Fruit fly (Drosophila melanogaster) whole organism, embryonic: ENCODE data around the gene Sodh1.

Experiments
- B-H2 ChIP-seq: fragments of 200-800 bp; sonication (Bioruptor generic); optimal IDR thresholded peaks from 2 replicates; lab custom pipeline; 2018; ENCODE audit warnings: missing biosample characterization, mild to moderate bottlenecking, missing genetic modification characterization
- BEAF-32 ChIP-seq: fragments of 200-800 bp; sonication (Bioruptor generic); optimal IDR thresholded peaks from 3 replicates; lab custom pipeline; 2017; ENCODE audit warnings: missing biosample characterization, missing genetic modification characterization, mild to moderate bottlenecking, moderate library complexity, missing genetic modification reagents
- Blimp-1 ChIP-seq: fragments of 200-800 bp; sonication (Bioruptor generic); optimal IDR thresholded peaks from 3 replicates; lab custom pipeline; 2018; ENCODE audit warnings: missing biosample characterization, missing genetic modification characterization, mild to moderate bottlenecking, moderate library complexity, missing genetic modification reagents
- CG10979 ChIP-seq: fragments of 200-800 bp; sonication (Bioruptor generic); optimal IDR thresholded peaks from 2 replicates; lab custom pipeline; 2018; ENCODE audit warnings: missing biosample characterization, mild to moderate bottlenecking, missing genetic modification characterization, moderate library complexity
- CG12744 ChIP-seq: fragments of 200-800 bp; sonication (Bioruptor generic); optimal IDR thresholded peaks from 2 replicates; lab custom pipeline; 2016; ENCODE audit warnings: missing biosample characterization, missing genetic modification characterization
- CG14050 ChIP-seq: fragments of 200-800 bp; sonication (Bioruptor generic); IDR thresholded peaks from 3 replicates; pipeline ENCODE4 v1.3.6; 2022; ENCODE audit warnings: missing biosample characterization, missing genetic modification characterization
- CG14860 ChIP-seq: fragments of 200-800 bp; sonication (Bioruptor generic); IDR thresholded peaks from 3 replicates; pipeline ENCODE4 v1.3.6; 2022; ENCODE audit warnings: missing biosample characterization, missing genetic modification characterization; ENCODE audit not compliant: partially characterized antibody
- CG14965 ChIP-seq: fragments of 200-800 bp; sonication (Bioruptor generic); optimal IDR thresholded peaks from 2 replicates; lab custom pipeline; 2016; ENCODE audit warnings: missing biosample characterization, missing genetic modification characterization, borderline replicate concordance
- CG16813 ChIP-seq: fragments of 200-800 bp; sonication (Bioruptor generic); IDR thresholded peaks from 3 replicates; pipeline ENCODE4 v1.3.6; 2022; ENCODE audit warnings: missing biosample characterization, missing genetic modification characterization; ENCODE audit not compliant: partially characterized antibody
- CG17568 ChIP-seq: fragments of 200-800 bp; sonication (Bioruptor generic); optimal IDR thresholded peaks from 2 replicates; lab custom pipeline; 2018; ENCODE audit warnings: missing biosample characterization, mild to moderate bottlenecking, missing genetic modification characterization, moderate library complexity
- CG2120 ChIP-seq: fragments of 200-800 bp; sonication (Bioruptor generic); optimal IDR thresholded peaks from 3 replicates; lab custom pipeline; 2016; ENCODE audit warnings: missing biosample characterization, missing genetic modification characterization
- CG3163 ChIP-seq: fragments of 200-800 bp; sonication (Bioruptor generic); optimal IDR thresholded peaks from 3 replicates; lab custom pipeline; 2016; ENCODE audit warnings: missing biosample characterization, missing genetic modification characterization
- CG4360 ChIP-seq: fragments of 200-800 bp; sonication (Bioruptor generic); IDR thresholded peaks from 2 replicates; pipeline ENCODE4 v1.3.6; 2022; ENCODE audit warnings: missing biosample characterization, missing genetic modification characterization
- CG4854 ChIP-seq: fragments of 200-800 bp; sonication (Bioruptor generic); optimal IDR thresholded peaks from 2 replicates; lab custom pipeline; 2016; ENCODE audit warnings: missing biosample characterization, missing genetic modification characterization, inconsistent platforms
- CG5245 ChIP-seq: fragments of 200-800 bp; sonication (Bioruptor generic); optimal IDR thresholded peaks from 3 replicates; lab custom pipeline; 2016; ENCODE audit warnings: missing biosample characterization, missing genetic modification characterization
- CG7271 ChIP-seq: fragments of 200-800 bp; sonication (Bioruptor generic); optimal IDR thresholded peaks from 2 replicates; lab custom pipeline; 2018; ENCODE audit warnings: missing biosample characterization, mild to moderate bottlenecking, missing genetic modification characterization, moderate library complexity
- CG7928 ChIP-seq: fragments of 200-800 bp; sonication (Bioruptor generic); optimal IDR thresholded peaks from 2 replicates; lab custom pipeline; 2017; ENCODE audit warnings: missing biosample characterization, mild to moderate bottlenecking, missing genetic modification characterization
- CG8388 ChIP-seq: fragments of 200-800 bp; sonication (Bioruptor generic); optimal IDR thresholded peaks from 2 replicates; lab custom pipeline; 2019; ENCODE audit warnings: missing biosample characterization, mild to moderate bottlenecking, missing genetic modification characterization, moderate library complexity
- CG9797 ChIP-seq: fragments of 200-800 bp; sonication (Bioruptor generic); optimal IDR thresholded peaks from 3 replicates; lab custom pipeline; 2018; ENCODE audit warnings: missing biosample characterization, mild to moderate bottlenecking, missing genetic modification characterization
- CG9817 ChIP-seq: fragments of 200-800 bp; sonication (Bioruptor generic); optimal IDR thresholded peaks from 2 replicates; lab custom pipeline; 2018; ENCODE audit warnings: missing biosample characterization, mild to moderate bottlenecking, missing genetic modification characterization, moderate library complexity
- CHES-1-like ChIP-seq: fragments of 200-800 bp; sonication (Bioruptor generic); optimal IDR thresholded peaks from 2 replicates; lab custom pipeline; 2016; ENCODE audit warnings: missing biosample characterization, missing genetic modification characterization
- CkIIα-i1 ChIP-seq: fragments of 200-800 bp; sonication (Bioruptor generic); IDR thresholded peaks from 2 replicates; pipeline ENCODE4 v1.3.6; 2022; ENCODE audit warnings: missing biosample characterization, missing genetic modification characterization
- Deaf1 ChIP-seq: fragments of 200-800 bp; optimal IDR thresholded peaks from 3 replicates; lab custom pipeline; 2019; ENCODE audit warnings: missing biosample characterization, mild to moderate bottlenecking, missing genetic modification characterization, moderate library complexity
- Doc2 ChIP-seq: fragments of 200-800 bp; sonication (Bioruptor generic); IDR thresholded peaks from 2 replicates; pipeline ENCODE4 v1.3.6; 2022; ENCODE audit warnings: missing biosample characterization, missing genetic modification characterization
- E2f2 ChIP-seq: fragments of 200-800 bp; sonication (Bioruptor generic); IDR thresholded peaks from 2 replicates; pipeline ENCODE4 v1.3.6; 2022; ENCODE audit warnings: missing biosample characterization, missing genetic modification characterization
- Fer3 ChIP-seq: fragments of 200-800 bp; sonication (Bioruptor generic); optimal IDR thresholded peaks from 2 replicates; lab custom pipeline; 2018; ENCODE audit warnings: missing biosample characterization, mild to moderate bottlenecking, missing genetic modification characterization, moderate library complexity
- HLH3B ChIP-seq: fragments of 200-800 bp; sonication (Bioruptor generic); IDR thresholded peaks from 2 replicates; pipeline ENCODE4 v1.3.6; 2022; ENCODE audit warnings: missing biosample characterization, missing genetic modification characterization
- HLH4C ChIP-seq: fragments of 200-800 bp; sonication (Bioruptor generic); IDR thresholded peaks from 3 replicates; pipeline ENCODE4 v1.3.6; 2022; ENCODE audit warnings: missing biosample characterization, missing genetic modification characterization; ENCODE audit not compliant: partially characterized antibody
- Kr ChIP-seq: fragments of 200-800 bp; sonication (Bioruptor generic); optimal IDR thresholded peaks from 2 replicates; lab custom pipeline; 2017; ENCODE audit warnings: missing biosample characterization, mild to moderate bottlenecking, missing genetic modification characterization
- Oli ChIP-seq: fragments of 200-800 bp; sonication (Bioruptor generic); optimal IDR thresholded peaks from 2 replicates; lab custom pipeline; 2018; ENCODE audit warnings: missing biosample characterization, mild to moderate bottlenecking, missing genetic modification characterization, moderate library complexity
- Rfx ChIP-seq: fragments of 200-800 bp; sonication (Bioruptor generic); IDR thresholded peaks from 2 replicates; pipeline ENCODE4 v1.3.6; 2022; ENCODE audit warnings: missing biosample characterization, missing genetic modification characterization
- Sin3A ChIP-seq: fragments of >200 bp; optimal IDR thresholded peaks from 2 replicates; lab custom pipeline; 2018
- aop ChIP-seq: fragments of 200-800 bp; sonication (Bioruptor generic); IDR thresholded peaks from 2 replicates; pipeline ENCODE4 v1.3.6; 2022; ENCODE audit warnings: missing biosample characterization, missing genetic modification characterization
- crol ChIP-seq: fragments of 200-800 bp; sonication (Bioruptor generic); IDR thresholded peaks from 2 replicates; pipeline ENCODE4 v1.3.6; 2022; ENCODE audit warnings: missing biosample characterization, missing genetic modification characterization
- dan ChIP-seq: fragments of 200-800 bp; sonication (Bioruptor generic); IDR thresholded peaks from 2 replicates; pipeline ENCODE4 v1.3.6; 2022; ENCODE audit warnings: missing biosample characterization, missing genetic modification characterization
- dm ChIP-seq: fragments of 200-800 bp; sonication (Bioruptor generic); optimal IDR thresholded peaks from 3 replicates; lab custom pipeline; 2016; ENCODE audit warnings: missing biosample characterization, missing genetic modification characterization
- eve ChIP-seq, 2 experiments: fragments of >200 bp; optimal IDR thresholded peaks; 2 replicates each; lab custom pipeline; 2017; ENCODE audit warnings: missing biosample characterization in 2 of 2, missing genetic modification characterization in 2 of 2
- fd96Cb ChIP-seq: fragments of 200-800 bp; sonication (Bioruptor generic); optimal IDR thresholded peaks from 2 replicates; lab custom pipeline; 2018; ENCODE audit warnings: missing biosample characterization, mild to moderate bottlenecking, missing genetic modification characterization, moderate library complexity
- fru ChIP-seq: fragments of >200 bp; optimal IDR thresholded peaks from 2 replicates; lab custom pipeline; 2017
- hth ChIP-seq: fragments of >200 bp; optimal IDR thresholded peaks from 2 replicates; lab custom pipeline; 2017; ENCODE audit warnings: inconsistent platforms
- klu ChIP-seq: fragments of 200-800 bp; sonication (Bioruptor generic); IDR thresholded peaks from 2 replicates; pipeline ENCODE4 v1.3.6; 2022; ENCODE audit warnings: missing biosample characterization, missing genetic modification characterization
- kni ChIP-seq: fragments of 200-800 bp; sonication (Bioruptor generic); optimal IDR thresholded peaks from 3 replicates; lab custom pipeline; 2017; ENCODE audit warnings: mild to moderate bottlenecking, missing biosample characterization, missing genetic modification reagents, missing genetic modification characterization
- lbe ChIP-seq: fragments of 200-800 bp; sonication (Bioruptor generic); optimal IDR thresholded peaks from 2 replicates; lab custom pipeline; 2016; ENCODE audit warnings: missing biosample characterization, mild to moderate bottlenecking, missing genetic modification characterization
- pho ChIP-seq: fragments of 200-800 bp; sonication (Bioruptor generic); optimal IDR thresholded peaks from 2 replicates; lab custom pipeline; 2016; ENCODE audit warnings: missing biosample characterization, missing genetic modification characterization
- scrt ChIP-seq: fragments of 200-800 bp; sonication (Bioruptor generic); optimal IDR thresholded peaks from 2 replicates; lab custom pipeline; 2018; ENCODE audit warnings: missing biosample characterization, mild to moderate bottlenecking, missing genetic modification characterization, moderate library complexity
- ssp ChIP-seq: fragments of 200-800 bp; sonication (Bioruptor generic); IDR thresholded peaks from 2 replicates; pipeline ENCODE4 v1.3.6; 2022; ENCODE audit warnings: missing biosample characterization, missing genetic modification characterization
- toy ChIP-seq: fragments of 200-800 bp; sonication (Bioruptor generic); IDR thresholded peaks from 2 replicates; pipeline ENCODE4 v1.3.6; 2022; ENCODE audit warnings: missing biosample characterization, missing genetic modification characterization
- trem ChIP-seq: fragments of 200-800 bp; optimal IDR thresholded peaks from 3 replicates; lab custom pipeline; 2019; ENCODE audit warnings: missing biosample characterization, mild to moderate bottlenecking, missing genetic modification characterization, moderate library complexity
- trh ChIP-seq: fragments of 200-800 bp; sonication (Bioruptor generic); optimal IDR thresholded peaks from 2 replicates; lab custom pipeline; 2016; ENCODE audit warnings: missing biosample characterization, missing genetic modification characterization
- twi ChIP-seq: fragments of 200-800 bp; optimal IDR thresholded peaks from 2 replicates; lab custom pipeline; 2019; ENCODE audit warnings: missing biosample characterization, mild to moderate bottlenecking, missing genetic modification characterization, moderate library complexity
- unc-4 ChIP-seq: fragments of 200-800 bp; sonication (Bioruptor generic); IDR thresholded peaks from 2 replicates; pipeline ENCODE4 v1.3.6; 2022; ENCODE audit warnings: missing biosample characterization, missing genetic modification characterization; ENCODE audit not compliant: partially characterized antibody
- vfl ChIP-seq: fragments of 200-800 bp; sonication (Bioruptor generic); optimal IDR thresholded peaks from 2 replicates; lab custom pipeline; 2016; ENCODE audit warnings: missing biosample characterization, missing genetic modification characterization

Gene Sodh1

dm6 chr3R:7091904-7092303 is 39.8 kb downstream of the Sodh1 start (continued):
- no peak for TF ChIP-seq CG7928 (GFP tag; lab: Kevin White, UChicago)
- no peak for TF ChIP-seq HLH3B
- TF ChIP-seq twi = peak; percentile 2
- peak; percentile 24 for TF ChIP-seq CG12744 (GFP tag; lab: Kevin White, UChicago)
- no peak for TF ChIP-seq CkIIα-i1 (GFP tag; lab: Robert Waterston, UW)
- no peak for TF ChIP-seq kni
- TF ChIP-seq CG3163 (GFP tag; lab: Kevin White, UChicago) = peak; percentile 38
- no peak for TF ChIP-seq toy
- TF ChIP-seq Doc2 (GFP tag; lab: Robert Waterston, UW) = no peak
- no peak for TF ChIP-seq CG17568 (GFP tag; lab: Kevin White, UChicago)
- TF ChIP-seq CHES-1-like (GFP tag; lab: Kevin White, UChicago) = peak; percentile 43
- TF ChIP-seq CG2120 (GFP tag; lab: Kevin White, UChicago) = peak; percentile 58
- peak; percentile 70 for TF ChIP-seq CG14860 (GFP tag; lab: Robert Waterston, UW)
- no peak for TF ChIP-seq fd96Cb (tag; lab: Kevin White, UChicago)
- TF ChIP-seq CG8388 = peak; percentile 25
- TF ChIP-seq Rfx (GFP tag; lab: Robert Waterston, UW) = peak; percentile 43; the same call in 1 of the 2 replicates
- TF ChIP-seq fru = no peak
- TF ChIP-seq BEAF-32 (GFP tag; lab: Kevin White, UChicago) = peak; percentile 71
- no peak for TF ChIP-seq CG5245 (GFP tag; lab: Kevin White, UChicago)
- peak; percentile 22 for TF ChIP-seq CG9817 (tag; lab: Kevin White, UChicago)
- peak; percentile 48 for TF ChIP-seq dm (GFP tag; lab: Kevin White, UChicago)
- TF ChIP-seq CG7271 (tag; lab: Kevin White, UChicago) = no peak
- peak; percentile 13 for TF ChIP-seq CG9797 (GFP tag; lab: Kevin White, UChicago)
- TF ChIP-seq hth (lab: Kevin White, UChicago) = no peak
- peak; percentile 36; the same call in 1 of the 3 replicates for TF ChIP-seq CG14050 (GFP tag; lab: Robert Waterston, UW)
- TF ChIP-seq Oli (tag; lab: Kevin White, UChicago) = no peak
- TF ChIP-seq ssp (GFP tag; lab: Robert Waterston, UW) = no peak
- peak; percentile 0 for TF ChIP-seq CG4854 (GFP tag; lab: Kevin White, UChicago)
- no peak for TF ChIP-seq crol (GFP tag; lab: Robert Waterston, UW)
- no peak for TF ChIP-seq lbe (GFP tag; lab: Kevin White, UChicago)
- no peak for TF ChIP-seq CG14965 (GFP tag; lab: Kevin White, UChicago)
- TF ChIP-seq Deaf1 (tag; lab: Kevin White, UChicago) = no peak
- no peak for TF ChIP-seq Fer3
- peak; percentile 53 for TF ChIP-seq E2f2 (GFP tag; lab: Robert Waterston, UW)
- TF ChIP-seq CG4360 = no peak
- no peak for TF ChIP-seq eve (GFP tag; optimal IDR thresholded peaks at IDR 0.05; lab: Kevin White, UChicago)
- no peak for TF ChIP-seq Kr (GFP tag; lab: Kevin White, UChicago)
- no peak for TF ChIP-seq Sin3A (lab: Kevin White, UChicago)
- TF ChIP-seq trem (tag; lab: Kevin White, UChicago) = peak; percentile 97
- TF ChIP-seq aop (GFP tag; lab: Robert Waterston, UW) = no peak
- no peak for TF ChIP-seq vfl (GFP tag; lab: Kevin White, UChicago)
- no peak for TF ChIP-seq CG10979 (tag; lab: Kevin White, UChicago)
- TF ChIP-seq dan (GFP tag; lab: Robert Waterston, UW) = no peak
- no peak for TF ChIP-seq klu
- no peak for TF ChIP-seq Blimp-1
- TF ChIP-seq trh (GFP tag; lab: Kevin White, UChicago) = no peak
- TF ChIP-seq HLH4C (GFP tag; lab: Robert Waterston, UW) = peak; percentile 56; the same call in 2 of the 3 replicates
- TF ChIP-seq pho = no peak
- no peak for TF ChIP-seq scrt (GFP tag; lab: Kevin White, UChicago)
- peak; percentile 69 for TF ChIP-seq CG16813
- peak; percentile 69 for TF ChIP-seq unc-4 (GFP tag; lab: Robert Waterston, UW)
- TF ChIP-seq B-H2 (GFP tag; lab: Kevin White, UChicago) = peak; percentile 46
